Worm (Caenorhabditis elegans) whole organism, L4/young adult: Measurements from ENCODE around the gene exc-13.
"Not testable (repeated sequence)": the region's sequence is repeated elsewhere in the genome, so short reads cannot be mapped to it uniquely, and the experiment has no call there.

Experiments used
- dao-5 ChIP-seq: sonication (generic microtip); optimal IDR thresholded peaks from 2 replicates; lab custom pipeline; 2016; ENCODE audit warnings: missing genotype, missing genetic modification characterization, moderate library complexity, missing compliant biosample characterization
- him-1 ChIP-seq: sonication (generic microtip); optimal IDR thresholded peaks from 2 replicates; lab custom pipeline; 2016; ENCODE audit warnings: missing genotype, missing genetic modification reagents, missing genetic modification characterization, missing compliant biosample characterization

DNA sequence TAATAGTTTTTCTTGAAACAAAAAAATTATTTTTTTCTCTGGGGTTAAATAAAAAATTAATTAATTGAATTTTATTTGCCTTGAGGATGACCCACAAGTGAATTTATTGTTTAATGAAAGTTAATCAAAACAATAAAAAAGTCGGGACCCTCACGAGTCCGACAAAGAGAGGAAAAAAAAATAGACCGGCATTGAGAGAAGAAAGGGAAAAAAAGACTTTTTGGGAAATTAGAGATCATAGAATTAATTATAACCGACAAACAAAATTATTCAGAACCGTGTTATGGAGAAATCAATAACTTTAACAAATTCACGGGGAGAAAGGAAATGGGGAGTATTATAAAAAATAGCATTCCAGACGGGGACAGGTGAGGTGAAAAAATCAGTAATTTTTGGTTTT is 27.8 kb upstream of the exc-13 start, which contains the start of gene F10G2.7:
- not testable (repeated sequence) for TF ChIP-seq him-1 (tag; lab: Kevin White, UChicago); dao-5
